Fruit fly (Drosophila melanogaster): ENCODE data around the gene mthl10.
A peak's percentile ranks its signal among the peaks of the same experiment; 100 is the strongest.

The mthl10 gene

DNA sequence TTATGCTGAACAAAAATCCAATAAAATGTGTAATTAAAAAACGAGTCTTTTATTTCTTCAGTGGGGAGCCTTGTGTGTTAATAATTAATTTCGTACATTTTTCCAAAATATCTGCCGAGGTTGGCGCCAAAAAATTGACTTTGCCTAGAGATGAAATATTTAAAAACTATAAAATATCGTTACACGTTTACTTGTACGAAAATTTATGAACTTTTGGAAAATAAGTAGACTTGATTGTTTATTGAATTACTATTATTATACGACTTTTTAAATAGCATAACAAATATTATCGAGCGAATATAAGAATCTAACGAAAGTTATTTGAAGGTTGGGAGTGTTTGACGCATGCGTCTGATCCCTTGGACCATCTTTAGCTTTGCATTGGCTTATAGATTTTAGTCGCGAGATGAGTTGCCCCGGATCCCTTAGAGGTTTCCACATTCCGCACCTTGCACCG is 13.3 kb upstream of the mthl10 start, which contains the start of gene CG1231:
Gene CG1231, plus strand, starts transcription at position 407 of the 457 bp plus-strand sequence.
- TF ChIP-seq Dp (GFP tag; optimal IDR thresholded peaks at IDR 0.05) (peak; percentile 23), TFAM (GFP tag; optimal IDR thresholded peaks at IDR 0.05) (no peak), Scr (GFP tag; IDR thresholded peaks at IDR 0.05; ENCODE audit: partially characterized antibody) (peak; percentile 52), CG14441 (GFP tag; IDR thresholded peaks at IDR 0.05) (no peak), ewg (GFP tag; optimal IDR thresholded peaks at IDR 0.05) (peak; percentile 8), vvl (GFP tag; IDR thresholded peaks at IDR 0.05) (no peak), unc-4 (GFP tag; IDR thresholded peaks at IDR 0.05; ENCODE audit: partially characterized antibody) (peak; percentile 60), sisA (GFP tag; IDR thresholded peaks at IDR 0.05) (no peak), CG3838 (GFP tag; optimal IDR thresholded peaks at IDR 0.05) (no peak), BEAF-32 (GFP tag; optimal IDR thresholded peaks at IDR 0.05) (peak; percentile 39), Lpt (GFP tag; optimal IDR thresholded peaks at IDR 0.05) (no peak), CG13287 (GFP tag; IDR thresholded peaks at IDR 0.05; ENCODE audit: partially characterized antibody) (peak; percentile 66), CG14860 (GFP tag; IDR thresholded peaks at IDR 0.05; ENCODE audit: partially characterized antibody) (no peak), Sry-δ (GFP tag; optimal IDR thresholded peaks at IDR 0.05) (peak; percentile 1), Dll (GFP tag; IDR thresholded peaks at IDR 0.05; ENCODE audit: partially characterized antibody) (peak; percentile 58; the same call in 2 of the 4 replicates), Usf (GFP tag; optimal IDR thresholded peaks at IDR 0.05) (no peak), MBD-R2 (GFP tag; IDR thresholded peaks at IDR 0.05) (no peak), hbn (GFP tag; IDR thresholded peaks at IDR 0.05; ENCODE audit: partially characterized antibody) (peak; percentile 27; the same call in 1 of the 2 replicates), Tbp (GFP tag; optimal IDR thresholded peaks at IDR 0.05) (no peak), nmo (GFP tag; optimal IDR thresholded peaks at IDR 0.05) (no peak), E2f2 (GFP tag; IDR thresholded peaks at IDR 0.05) (peak; percentile 57), sens (GFP tag) (peak; percentile 46), CG34224 (GFP tag; IDR thresholded peaks at IDR 0.05; ENCODE audit: partially characterized antibody) (peak; percentile 20; the same call in 1 of the 3 replicates), jing (GFP tag; optimal IDR thresholded peaks at IDR 0.05) (no peak), Doc3 (GFP tag; IDR thresholded peaks at IDR 0.05; ENCODE audit: partially characterized antibody) (peak; percentile 52; the same call in 1 of the 3 replicates), amos (GFP tag; IDR thresholded peaks at IDR 0.05; ENCODE audit: partially characterized antibody) (peak; percentile 16; the same call in 1 of the 2 replicates), Hr3 (GFP tag; optimal IDR thresholded peaks at IDR 0.05) (no peak), en (GFP tag; optimal IDR thresholded peaks at IDR 0.05) (no peak)

DNA sequence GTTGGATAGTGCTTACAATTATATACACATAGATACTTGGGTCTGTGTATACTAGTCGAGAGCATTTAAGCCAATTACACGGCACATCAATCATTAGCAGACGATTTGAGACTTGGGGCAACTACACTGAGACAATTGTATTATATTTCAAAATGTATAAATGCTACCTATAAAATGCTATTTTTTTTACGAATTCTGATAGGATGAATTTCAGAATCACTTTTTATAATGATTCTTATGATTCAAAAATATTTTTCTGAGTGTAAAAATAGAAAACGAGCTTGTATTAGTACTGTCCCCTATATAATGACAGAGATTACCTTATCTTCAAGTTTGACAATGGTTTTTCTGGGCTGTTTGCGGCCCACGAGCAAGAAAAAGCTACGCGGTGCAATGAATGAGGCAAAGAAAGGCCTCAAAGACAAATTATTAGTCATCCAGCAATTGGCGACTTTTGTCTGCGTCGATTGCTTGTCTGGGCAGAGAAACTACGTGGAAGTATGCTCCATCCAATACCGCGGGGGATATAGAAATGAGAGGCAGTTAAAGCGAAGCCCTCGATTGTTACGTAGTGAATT is 8.0 kb upstream of the mthl10 start:
- peak; percentile 64 for TF ChIP-seq CG4424 (GFP tag; optimal IDR thresholded peaks at IDR 0.05)
- TF ChIP-seq Trl (optimal IDR thresholded peaks at IDR 0.05), result no peak
- peak; percentile 39 for TF ChIP-seq Trl (GFP tag; optimal IDR thresholded peaks at IDR 0.05)
- peak; percentile 43 for TF ChIP-seq NfI (GFP tag; optimal IDR thresholded peaks at IDR 0.05)
- TF ChIP-seq Hr78 (GFP tag; optimal IDR thresholded peaks at IDR 0.05), result peak in 1 of 2 experiments; percentile 83
- peak; percentile 79 for TF ChIP-seq HHEX (GFP tag; optimal IDR thresholded peaks at IDR 0.05)
- TF ChIP-seq CG43689 (GFP tag; IDR thresholded peaks at IDR 0.05), result peak; percentile 63
- peak; percentile 42 for TF ChIP-seq Nf-YB (GFP tag; optimal IDR thresholded peaks at IDR 0.05)
- peak; percentile 84 for TF ChIP-seq Ets65A (GFP tag)
- TF ChIP-seq Ptx1 (GFP tag; IDR thresholded peaks at IDR 0.05), result peak; percentile 91
- TF ChIP-seq dmrt11E (tag; optimal IDR thresholded peaks at IDR 0.05), result peak; percentile 29
- TF ChIP-seq CG9817 (tag; optimal IDR thresholded peaks at IDR 0.05), result peak; percentile 45
- peak; percentile 77; the same call in 2 of the 3 replicates for TF ChIP-seq ken (GFP tag; IDR thresholded peaks at IDR 0.05)
- TF ChIP-seq NC2β (GFP tag; optimal IDR thresholded peaks at IDR 0.05), result no peak
- no peak for TF ChIP-seq Atf-2 (GFP tag; optimal IDR thresholded peaks at IDR 0.05)
- peak; percentile 58; the same call in 1 of the 2 replicates for TF ChIP-seq CG32767 (GFP tag; IDR thresholded peaks at IDR 0.05)
- TF ChIP-seq Nf-YA (GFP tag; IDR thresholded peaks at IDR 0.05), result peak; percentile 61
- peak; percentile 83 for TF ChIP-seq CG7839 (tag; optimal IDR thresholded peaks at IDR 0.05)
- TF ChIP-seq pum (GFP tag; optimal IDR thresholded peaks at IDR 0.05), result no peak
- TF ChIP-seq HLH3B (GFP tag; IDR thresholded peaks at IDR 0.05), result peak; percentile 85
- peak; percentile 52 for TF ChIP-seq Dad (GFP tag; optimal IDR thresholded peaks at IDR 0.05)
- no peak for TF ChIP-seq Adf1 (GFP tag; IDR thresholded peaks at IDR 0.05)
- TF ChIP-seq wdn (GFP tag; IDR thresholded peaks at IDR 0.05), result peak; percentile 70
